Fruit fly (Drosophila melanogaster) whole organism, embryonic: ENCODE measurements around the gene Tsen34.

ENCODE experiments used
- Abd-B ChIP-seq: fragments of 200-800 bp; sonication (Bioruptor generic); optimal IDR thresholded peaks from 2 replicates; lab custom pipeline; 2018; ENCODE audit warnings: missing biosample characterization, mild to moderate bottlenecking, missing genetic modification characterization, moderate library complexity
- Atf6 ChIP-seq: fragments of 200-800 bp; sonication (Bioruptor generic); IDR thresholded peaks from 2 replicates; pipeline ENCODE4 v1.3.6; 2022; ENCODE audit warnings: missing biosample characterization, missing genetic modification characterization
- BEAF-32 ChIP-seq: fragments of 200-800 bp; sonication (Bioruptor generic); optimal IDR thresholded peaks from 3 replicates; lab custom pipeline; 2017; ENCODE audit warnings: missing biosample characterization, missing genetic modification characterization, mild to moderate bottlenecking, moderate library complexity, missing genetic modification reagents
- Bgb ChIP-seq: fragments of 200-800 bp; sonication (Bioruptor generic); IDR thresholded peaks from 2 replicates; pipeline ENCODE4 v1.3.6; 2022; ENCODE audit warnings: missing biosample characterization, missing genetic modification characterization; ENCODE audit not compliant: partially characterized antibody
- CG10267 ChIP-seq: fragments of 200-800 bp; sonication (Bioruptor generic); optimal IDR thresholded peaks from 2 replicates; lab custom pipeline; 2018; ENCODE audit warnings: missing biosample characterization, mild to moderate bottlenecking, missing genetic modification characterization, moderate library complexity
- CG10959 ChIP-seq: fragments of 200-800 bp; sonication (Bioruptor generic); IDR thresholded peaks from 2 replicates; pipeline ENCODE4 v1.3.6; 2022; ENCODE audit warnings: missing biosample characterization, missing genetic modification characterization
- CG12769 ChIP-seq: fragments of 200-800 bp; sonication (Bioruptor generic); optimal IDR thresholded peaks from 2 replicates; lab custom pipeline; 2019; ENCODE audit warnings: missing biosample characterization, mild to moderate bottlenecking, missing genetic modification characterization, moderate library complexity
- CG13287 ChIP-seq: fragments of 200-800 bp; sonication (Bioruptor generic); IDR thresholded peaks from 2 replicates; pipeline ENCODE4 v1.3.6; 2022; ENCODE audit warnings: missing biosample characterization, missing genetic modification characterization; ENCODE audit not compliant: partially characterized antibody
- CG13296 ChIP-seq: fragments of 200-800 bp; sonication (Bioruptor generic); optimal IDR thresholded peaks from 3 replicates; lab custom pipeline; 2018; ENCODE audit warnings: missing biosample characterization, mild to moderate bottlenecking, missing genetic modification characterization
- CG14860 ChIP-seq: fragments of 200-800 bp; sonication (Bioruptor generic); IDR thresholded peaks from 3 replicates; pipeline ENCODE4 v1.3.6; 2022; ENCODE audit warnings: missing biosample characterization, missing genetic modification characterization; ENCODE audit not compliant: partially characterized antibody
- CG15073 ChIP-seq: fragments of 200-800 bp; sonication (Bioruptor generic); optimal IDR thresholded peaks from 2 replicates; lab custom pipeline; 2016; ENCODE audit warnings: missing biosample characterization, missing genetic modification characterization
- CG15269 ChIP-seq: fragments of 200-800 bp; sonication (Bioruptor generic); optimal IDR thresholded peaks from 2 replicates; lab custom pipeline; 2018; ENCODE audit warnings: missing biosample characterization, mild to moderate bottlenecking, missing genetic modification characterization, moderate library complexity
- CG15601 ChIP-seq: fragments of 200-800 bp; sonication (Bioruptor generic); optimal IDR thresholded peaks from 3 replicates; lab custom pipeline; 2019; ENCODE audit warnings: missing biosample characterization, mild to moderate bottlenecking, missing genetic modification characterization, moderate library complexity
- CG16815 ChIP-seq: fragments of 200-800 bp; sonication (Bioruptor generic); optimal IDR thresholded peaks from 3 replicates; lab custom pipeline; 2017; ENCODE audit warnings: missing biosample characterization, mild to moderate bottlenecking, missing genetic modification characterization
- CG17359 ChIP-seq: fragments of 200-800 bp; sonication (Bioruptor generic); optimal IDR thresholded peaks from 3 replicates; lab custom pipeline; 2018; ENCODE audit warnings: missing biosample characterization, mild to moderate bottlenecking, missing genetic modification characterization, moderate library complexity
- CG2712 ChIP-seq: fragments of 200-800 bp; optimal IDR thresholded peaks from 3 replicates; lab custom pipeline; 2019; ENCODE audit warnings: missing biosample characterization, mild to moderate bottlenecking, missing genetic modification characterization, moderate library complexity
- CG31441 ChIP-seq: fragments of 200-800 bp; sonication (Bioruptor generic); IDR thresholded peaks from 2 replicates; pipeline ENCODE4 v1.3.6; 2022; ENCODE audit warnings: missing biosample characterization, missing genetic modification characterization
- CG34422 ChIP-seq: fragments of 200-800 bp; sonication (Bioruptor generic); IDR thresholded peaks from 3 replicates; pipeline ENCODE4 v1.3.6; 2022; ENCODE audit warnings: missing biosample characterization, missing genetic modification characterization
- CG4360 ChIP-seq: fragments of 200-800 bp; sonication (Bioruptor generic); IDR thresholded peaks from 2 replicates; pipeline ENCODE4 v1.3.6; 2022; ENCODE audit warnings: missing biosample characterization, missing genetic modification characterization
- CG6272 ChIP-seq: fragments of 200-800 bp; sonication (Bioruptor generic); IDR thresholded peaks from 2 replicates; pipeline ENCODE4 v1.3.6; 2022; ENCODE audit warnings: missing biosample characterization, missing genetic modification characterization
- CG9797 ChIP-seq: fragments of 200-800 bp; sonication (Bioruptor generic); optimal IDR thresholded peaks from 3 replicates; lab custom pipeline; 2018; ENCODE audit warnings: missing biosample characterization, mild to moderate bottlenecking, missing genetic modification characterization
- CG9817 ChIP-seq: fragments of 200-800 bp; sonication (Bioruptor generic); optimal IDR thresholded peaks from 2 replicates; lab custom pipeline; 2018; ENCODE audit warnings: missing biosample characterization, mild to moderate bottlenecking, missing genetic modification characterization, moderate library complexity
- D ChIP-seq, 2 experiments: fragments of 200-800 bp in 1 of 2; fragments of >200 bp in 1 of 2; sonication (Bioruptor generic) in 1 of 2; optimal IDR thresholded peaks; 2 replicates in 1 of 2; 3 replicates in 1 of 2; lab custom pipeline; 2017; ENCODE audit warnings: mild to moderate bottlenecking in 1 of 2, missing biosample characterization in 1 of 2, missing genetic modification characterization in 1 of 2, missing genetic modification reagents in 1 of 2
- Hmr ChIP-seq: fragments of 200-800 bp; sonication (Bioruptor generic); optimal IDR thresholded peaks from 3 replicates; lab custom pipeline; 2017; ENCODE audit warnings: mild to moderate bottlenecking, missing biosample characterization, missing genetic modification reagents, missing genetic modification characterization
- NC2β ChIP-seq: fragments of 200-800 bp; sonication (Bioruptor generic); optimal IDR thresholded peaks from 2 replicates; lab custom pipeline; 2016; ENCODE audit warnings: missing biosample characterization, missing genetic modification characterization
- NK7.1 ChIP-seq: fragments of 200-800 bp; sonication (Bioruptor generic); optimal IDR thresholded peaks from 3 replicates; lab custom pipeline; 2016; ENCODE audit warnings: missing biosample characterization, missing genetic modification characterization
- Opbp ChIP-seq: fragments of 200-800 bp; sonication (Bioruptor generic); IDR thresholded peaks from 3 replicates; pipeline ENCODE4 v1.3.6; 2022; ENCODE audit warnings: missing biosample characterization, missing genetic modification characterization; ENCODE audit not compliant: partially characterized antibody
- Ptx1 ChIP-seq: fragments of 200-800 bp; sonication (Bioruptor generic); IDR thresholded peaks from 2 replicates; pipeline ENCODE4 v1.3.6; 2022; ENCODE audit warnings: missing biosample characterization, missing genetic modification characterization
- Rfx ChIP-seq: fragments of 200-800 bp; sonication (Bioruptor generic); IDR thresholded peaks from 2 replicates; pipeline ENCODE4 v1.3.6; 2022; ENCODE audit warnings: missing biosample characterization, missing genetic modification characterization
- Rx ChIP-seq: fragments of 200-800 bp; sonication (Bioruptor generic); IDR thresholded peaks from 2 replicates; pipeline ENCODE4 v1.3.6; 2022; ENCODE audit warnings: missing biosample characterization, missing genetic modification characterization
- Tbp ChIP-seq: fragments of >200 bp; optimal IDR thresholded peaks from 2 replicates; lab custom pipeline; 2018; ENCODE audit warnings: missing biosample characterization, missing genetic modification characterization
- Usf ChIP-seq: fragments of 200-800 bp; sonication (Bioruptor generic); optimal IDR thresholded peaks from 2 replicates; lab custom pipeline; 2017; ENCODE audit warnings: missing genotype, missing biosample characterization, missing genetic modification characterization
- ab ChIP-seq: fragments of 200-800 bp; sonication (Bioruptor generic); optimal IDR thresholded peaks from 2 replicates; lab custom pipeline; 2016; ENCODE audit warnings: missing biosample characterization, missing genetic modification characterization
- ash1 ChIP-seq: fragments of 200-800 bp; sonication (Bioruptor generic); optimal IDR thresholded peaks from 2 replicates; lab custom pipeline; 2018; ENCODE audit warnings: missing biosample characterization, mild to moderate bottlenecking, missing genetic modification characterization
- crol ChIP-seq: fragments of 200-800 bp; sonication (Bioruptor generic); IDR thresholded peaks from 2 replicates; pipeline ENCODE4 v1.3.6; 2022; ENCODE audit warnings: missing biosample characterization, missing genetic modification characterization
- dm ChIP-seq: fragments of 200-800 bp; sonication (Bioruptor generic); optimal IDR thresholded peaks from 3 replicates; lab custom pipeline; 2016; ENCODE audit warnings: missing biosample characterization, missing genetic modification characterization
- ems ChIP-seq: fragments of 200-800 bp; sonication (Bioruptor generic); optimal IDR thresholded peaks from 3 replicates; lab custom pipeline; 2016; ENCODE audit warnings: missing biosample characterization, missing genetic modification characterization
- esg ChIP-seq: fragments of 200-800 bp; sonication (Bioruptor generic); conservative IDR thresholded peaks from 2 replicates; pipeline ENCODE4 v1.3.6; 2022; ENCODE audit warnings: missing biosample characterization, missing genetic modification characterization
- lbe ChIP-seq: fragments of 200-800 bp; sonication (Bioruptor generic); optimal IDR thresholded peaks from 2 replicates; lab custom pipeline; 2016; ENCODE audit warnings: missing biosample characterization, mild to moderate bottlenecking, missing genetic modification characterization
- lola ChIP-seq, 3 experiments: fragments of >200 bp in 2 of 3; fragments of 200-800 bp in 1 of 3; sonication (Bioruptor generic) in 1 of 3; optimal IDR thresholded peaks; 2 replicates each; lab custom pipeline; 2017 to 2019; ENCODE audit warnings: missing biosample characterization in 3 of 3, missing genetic modification characterization in 3 of 3, mild to moderate bottlenecking in 1 of 3, moderate library complexity in 1 of 3
- lov ChIP-seq, 2 experiments: fragments of 200-800 bp in 1 of 2; fragments of >200 bp in 1 of 2; sonication (Bioruptor generic) in 1 of 2; IDR thresholded peaks in 1 of 2; optimal IDR thresholded peaks in 1 of 2; 2 replicates in 1 of 2; 3 replicates in 1 of 2; pipeline versions ENCODE4 v1.3.6 to Lab custom; 2017 to 2022; ENCODE audit warnings: missing biosample characterization in 1 of 2, missing genetic modification characterization in 1 of 2
- peb ChIP-seq: fragments of 200-800 bp; sonication (Bioruptor generic); IDR thresholded peaks from 2 replicates; pipeline ENCODE4 v1.3.6; 2022; ENCODE audit warnings: missing biosample characterization, missing genetic modification characterization
- pfk ChIP-seq: fragments of 200-800 bp; sonication (Bioruptor generic); optimal IDR thresholded peaks from 2 replicates; lab custom pipeline; 2018; ENCODE audit warnings: missing biosample characterization, mild to moderate bottlenecking, missing genetic modification characterization, moderate library complexity
- repo ChIP-seq: fragments of 200-800 bp; sonication (Bioruptor generic); optimal IDR thresholded peaks from 2 replicates; lab custom pipeline; 2016; ENCODE audit warnings: missing biosample characterization, missing genetic modification characterization
- row ChIP-seq: fragments of 200-800 bp; sonication (Bioruptor generic); IDR thresholded peaks from 3 replicates; pipeline ENCODE4 v1.3.6; 2022; ENCODE audit warnings: missing biosample characterization, missing genetic modification characterization
- so ChIP-seq: fragments of 200-800 bp; sonication (Bioruptor generic); IDR thresholded peaks from 3 replicates; pipeline ENCODE4 v1.3.6; 2022; ENCODE audit warnings: missing biosample characterization, missing genetic modification characterization
- zf30C ChIP-seq: fragments of 200-800 bp; sonication (Bioruptor generic); optimal IDR thresholded peaks from 3 replicates; lab custom pipeline; 2018; ENCODE audit warnings: missing biosample characterization, mild to moderate bottlenecking, missing genetic modification characterization

The Tsen34 gene

dm6 chr3L:14781082-14781862 lies 19.6 kb upstream of the Tsen34 start (continued):
- no peak for TF ChIP-seq Usf (GFP tag; lab: Kevin White, UChicago)
- TF ChIP-seq CG15601, result peak; percentile 58
- peak; percentile 72 for TF ChIP-seq CG2712 (tag; lab: Kevin White, UChicago)
- TF ChIP-seq NK7.1 (GFP tag; lab: Kevin White, UChicago), result no peak
- TF ChIP-seq CG6272, result no peak
- no peak for TF ChIP-seq ab (GFP tag; lab: Kevin White, UChicago)
- peak; percentile 22 for TF ChIP-seq Abd-B
- no peak for TF ChIP-seq Tbp (GFP tag; lab: Kevin White, UChicago)
- peak; percentile 36; the same call in 1 of the 2 replicates for TF ChIP-seq Ptx1 (GFP tag; lab: Robert Waterston, UW)
- peak; percentile 13 for TF ChIP-seq BEAF-32 (GFP tag; lab: Kevin White, UChicago)
- peak; percentile 82 for TF ChIP-seq CG31441 (GFP tag; lab: Robert Waterston, UW)
- peak; percentile 99 for TF ChIP-seq crol (GFP tag; lab: Robert Waterston, UW)
- TF ChIP-seq D (optimal IDR thresholded peaks at IDR 0.05; lab: Kevin White, UChicago), result no peak
- peak; percentile 71 for TF ChIP-seq D (GFP tag; optimal IDR thresholded peaks at IDR 0.05; lab: Kevin White, UChicago)
- TF ChIP-seq zf30C (GFP tag; lab: Kevin White, UChicago), result peak; percentile 36
- peak in 1 of 3 experiments; percentile 67 for TF ChIP-seq lola (GFP tag; optimal IDR thresholded peaks at IDR 0.05; lab: Kevin White, UChicago)
- TF ChIP-seq ash1 (GFP tag; lab: Kevin White, UChicago), result no peak
- TF ChIP-seq Opbp (GFP tag; lab: Robert Waterston, UW), result no peak
- TF ChIP-seq CG13296 (GFP tag; lab: Kevin White, UChicago), result peak; percentile 81
- TF ChIP-seq Atf6 (GFP tag; lab: Robert Waterston, UW), result peak; percentile 35; the same call in 1 of the 2 replicates
- TF ChIP-seq dm, result no peak
- no peak for TF ChIP-seq peb (GFP tag; lab: Robert Waterston, UW)
- TF ChIP-seq CG14860 (GFP tag; lab: Robert Waterston, UW), result no peak
- no peak for TF ChIP-seq repo (GFP tag; lab: Kevin White, UChicago)
- TF ChIP-seq so, result peak; percentile 50; the same call in 1 of the 3 replicates
- peak; percentile 84 for TF ChIP-seq row (GFP tag; lab: Robert Waterston, UW)
- peak; percentile 17 for TF ChIP-seq lbe (GFP tag; lab: Kevin White, UChicago)
- no peak for TF ChIP-seq CG9797 (GFP tag; lab: Kevin White, UChicago)
- TF ChIP-seq esg (GFP tag; lab: Robert Waterston, UW), result no peak; the same call in 1 of the 2 replicates
- 0 out of 2 replicates have a peak, but pooled peaks have one; percentile 49 for TF ChIP-seq Rfx (GFP tag; lab: Robert Waterston, UW)
- TF ChIP-seq CG17359 (tag; lab: Kevin White, UChicago), result peak; percentile 69
- TF ChIP-seq CG13287, result peak; percentile 47; the same call in 1 of the 2 replicates
- TF ChIP-seq CG16815 (GFP tag; lab: Kevin White, UChicago), result peak; percentile 23
- TF ChIP-seq Bgb (GFP tag; lab: Robert Waterston, UW), result peak; percentile 24; the same call in 1 of the 2 replicates
- TF ChIP-seq CG34422 (GFP tag; lab: Robert Waterston, UW), result peak; percentile 23; the same call in 2 of the 3 replicates
- TF ChIP-seq lov (optimal IDR thresholded peaks at IDR 0.05; lab: Kevin White, UChicago), result no peak
- no peak; the same call in 2 of the 3 replicates for TF ChIP-seq lov (GFP tag; IDR thresholded peaks at IDR 0.05; lab: Robert Waterston, UW)
- peak; percentile 49; the same call in 1 of the 2 replicates for TF ChIP-seq CG10959 (GFP tag; lab: Robert Waterston, UW)
- peak; percentile 69 for TF ChIP-seq pfk
- no peak for TF ChIP-seq ems
- peak; percentile 67 for TF ChIP-seq CG4360
- no peak for TF ChIP-seq Rx (GFP tag; lab: Robert Waterston, UW)
- TF ChIP-seq CG12769, result peak; percentile 81
- peak; percentile 76 for TF ChIP-seq CG15269
- peak; percentile 72 for TF ChIP-seq Hmr
- peak; percentile 9 for TF ChIP-seq NC2β (GFP tag; lab: Kevin White, UChicago)
- TF ChIP-seq CG15073 (GFP tag; lab: Kevin White, UChicago), result no peak
- peak; percentile 20 for TF ChIP-seq CG9817
- TF ChIP-seq CG10267 (tag; lab: Kevin White, UChicago), result peak; percentile 54
